Worm (Caenorhabditis elegans) whole organism, L2 larva: ENCODE measurements around the gene Y116A8C.23.

Experiments
- F13H6.1 ChIP-seq: sonication (generic microtip); optimal IDR thresholded peaks from 2 replicates; lab custom pipeline; 2016; ENCODE audit warnings: missing genetic modification characterization, missing compliant biosample characterization
- R02D3.7 ChIP-seq: fragments of 150-350 bp; optimal IDR thresholded peaks from 2 replicates; lab custom pipeline; 2014; ENCODE audit warnings: missing biosample characterization, missing genetic modification characterization
- Y55F3AM.14 ChIP-seq: fragments of 200-800 bp; sonication (Bioruptor generic); optimal IDR thresholded peaks from 2 replicates; lab custom pipeline; 2018; ENCODE audit warnings: mild to moderate bottlenecking, missing genetic modification characterization, missing compliant biosample characterization
- ZK546.5 ChIP-seq: sonication (generic microtip); optimal IDR thresholded peaks from 2 replicates; lab custom pipeline; 2017; ENCODE audit warnings: missing biosample characterization, missing genetic modification characterization
- alr-1 ChIP-seq: fragments of 150-350 bp; optimal IDR thresholded peaks from 2 replicates; lab custom pipeline; 2014; ENCODE audit warnings: missing biosample characterization, missing genetic modification characterization
- ama-1 ChIP-seq: fragments of 150-350 bp; optimal IDR thresholded peaks from 2 replicates; lab custom pipeline; 2018; ENCODE audit warnings: inconsistent platforms
- blmp-1 ChIP-seq: sonication (generic microtip); optimal IDR thresholded peaks from 2 replicates; lab custom pipeline; 2017; ENCODE audit warnings: missing genetic modification characterization, mild to moderate bottlenecking, missing compliant biosample characterization, antibody characterized with exemption, moderate library complexity; ENCODE audit not compliant: insufficient read depth
- ceh-16 ChIP-seq: fragments of 150-350 bp; optimal IDR thresholded peaks from 2 replicates; lab custom pipeline; 2014; ENCODE audit warnings: missing biosample characterization, missing genetic modification characterization
- ceh-82 ChIP-seq: fragments of 150-350 bp; optimal IDR thresholded peaks from 2 replicates; lab custom pipeline; 2014; ENCODE audit warnings: missing biosample characterization, missing genetic modification characterization
- crh-2 ChIP-seq: sonication (generic microtip); optimal IDR thresholded peaks from 2 replicates; lab custom pipeline; 2017; ENCODE audit warnings: missing biosample characterization, missing genetic modification characterization
- dmd-4 ChIP-seq: sonication (generic microtip); optimal IDR thresholded peaks from 2 replicates; lab custom pipeline; 2017; ENCODE audit warnings: missing biosample characterization, missing genetic modification characterization
- elt-1 ChIP-seq: fragments of 150-350 bp; optimal IDR thresholded peaks from 2 replicates; lab custom pipeline; 2014; ENCODE audit warnings: missing biosample characterization, missing genetic modification characterization
- elt-3 ChIP-seq: sonication (generic microtip); optimal IDR thresholded peaks from 2 replicates; lab custom pipeline; 2017; ENCODE audit warnings: missing biosample characterization, missing genetic modification characterization
- fos-1 ChIP-seq: fragments of 150-350 bp; optimal IDR thresholded peaks from 2 replicates; lab custom pipeline; 2014; ENCODE audit warnings: missing biosample characterization, missing genetic modification characterization
- lin-11 ChIP-seq: fragments of 150-350 bp; sonication (generic microtip); optimal IDR thresholded peaks from 2 replicates; lab custom pipeline; 2014; ENCODE audit warnings: missing biosample characterization, missing genetic modification characterization, inconsistent platforms, mixed read lengths
- lin-39 ChIP-seq: fragments of 150-350 bp; optimal IDR thresholded peaks from 2 replicates; lab custom pipeline; 2014; ENCODE audit warnings: missing biosample characterization, missing genetic modification reagents, missing genetic modification characterization
- lsy-2 ChIP-seq, 2 experiments: fragments of 150-350 bp in 1 of 2; sonication (generic microtip) in 1 of 2; optimal IDR thresholded peaks; 2 replicates each; lab custom pipeline; 2014 to 2017; ENCODE audit warnings: missing biosample characterization in 2 of 2, missing genetic modification characterization in 2 of 2
- mab-5 ChIP-seq: fragments of 150-350 bp; optimal IDR thresholded peaks from 2 replicates; lab custom pipeline; 2014; ENCODE audit warnings: missing biosample characterization, missing genetic modification characterization
- mbf-1 ChIP-seq: sonication (generic microtip); optimal IDR thresholded peaks from 2 replicates; lab custom pipeline; 2017; ENCODE audit warnings: missing biosample characterization, missing genetic modification characterization
- mdl-1 ChIP-seq, 2 experiments: fragments of 150-350 bp in 1 of 2; sonication (generic microtip) in 1 of 2; optimal IDR thresholded peaks; 2 replicates each; lab custom pipeline; 2017; ENCODE audit warnings: missing biosample characterization in 2 of 2, missing genetic modification characterization in 2 of 2
- nhr-10 ChIP-seq: sonication (generic microtip); optimal IDR thresholded peaks from 2 replicates; lab custom pipeline; 2017; ENCODE audit warnings: missing biosample characterization, missing genetic modification characterization
- nhr-129 ChIP-seq: fragments of 150-350 bp; optimal IDR thresholded peaks from 2 replicates; lab custom pipeline; 2014; ENCODE audit warnings: missing biosample characterization, missing genetic modification characterization
- nhr-21 ChIP-seq: fragments of 150-350 bp; optimal IDR thresholded peaks from 2 replicates; lab custom pipeline; 2014; ENCODE audit warnings: missing biosample characterization, missing genetic modification characterization
- nhr-23 ChIP-seq: fragments of 150-350 bp; optimal IDR thresholded peaks from 2 replicates; lab custom pipeline; 2014; ENCODE audit warnings: missing biosample characterization, missing genetic modification reagents, missing genetic modification characterization
- nhr-6 ChIP-seq: fragments of 150-350 bp; optimal IDR thresholded peaks from 2 replicates; lab custom pipeline; 2014; ENCODE audit warnings: missing biosample characterization, missing genetic modification characterization
- nhr-77 ChIP-seq: fragments of 150-350 bp; optimal IDR thresholded peaks from 2 replicates; lab custom pipeline; 2014; ENCODE audit warnings: missing biosample characterization, missing genetic modification characterization
- peb-1 ChIP-seq: fragments of 150-350 bp; optimal IDR thresholded peaks from 2 replicates; lab custom pipeline; 2014; ENCODE audit warnings: missing biosample characterization, missing genetic modification characterization
- sem-4 ChIP-seq: fragments of 150-350 bp; optimal IDR thresholded peaks from 2 replicates; lab custom pipeline; 2014; ENCODE audit warnings: missing biosample characterization, missing genetic modification reagents, missing genetic modification characterization
- skn-1 ChIP-seq: sonication (generic microtip); optimal IDR thresholded peaks from 2 replicates; lab custom pipeline; 2017; ENCODE audit warnings: missing biosample characterization, missing genetic modification characterization
- sma-9 ChIP-seq, 2 experiments: fragments of 150-350 bp in 1 of 2; sonication (generic microtip) in 1 of 2; optimal IDR thresholded peaks; 2 replicates each; lab custom pipeline; 2014 to 2016; ENCODE audit warnings: missing genetic modification characterization in 2 of 2, mild to moderate bottlenecking in 1 of 2, missing biosample characterization in 1 of 2, missing compliant biosample characterization in 1 of 2, missing genetic modification reagents in 1 of 2, moderate library complexity in 1 of 2
- unc-39 ChIP-seq: fragments of 150-350 bp; optimal IDR thresholded peaks from 2 replicates; lab custom pipeline; 2014; ENCODE audit warnings: missing biosample characterization, missing genetic modification characterization
- unc-55 ChIP-seq: fragments of 150-350 bp; sonication (generic microtip); optimal IDR thresholded peaks from 3 replicates; lab custom pipeline; 2014; ENCODE audit warnings: missing biosample characterization, missing genetic modification reagents, missing genetic modification characterization
- zag-1 ChIP-seq: fragments of 150-350 bp; optimal IDR thresholded peaks from 2 replicates; lab custom pipeline; 2014; ENCODE audit warnings: missing biosample characterization, missing genetic modification characterization
- ztf-1 ChIP-seq: fragments of 200-800 bp; sonication (Bioruptor generic); conservative IDR thresholded peaks from 2 replicates; pipeline ENCODE4 v1.3.6; 2022; ENCODE audit warnings: missing genetic modification characterization, missing compliant biosample characterization
- ztf-11 ChIP-seq: sonication (generic microtip); optimal IDR thresholded peaks from 2 replicates; lab custom pipeline; 2017; ENCODE audit warnings: missing biosample characterization, missing genetic modification characterization

The Y116A8C.23 gene

ce11 chrIV:17087384-17088099 is 34.2 kb downstream of the Y116A8C.23 start, which contains the start of the genes snx-13 and snr-1 (continued):
- TF ChIP-seq lin-39: no peak
- TF ChIP-seq blmp-1 (tag; lab: Kevin White, UChicago): peak; percentile 3
- TF ChIP-seq ztf-1 (GFP tag; lab: Robert Waterston, UW): no peak
- TF ChIP-seq, all 48 proteins: peak for 21

ce11 chrIV:17088849-17089248 is 35.5 kb downstream of the Y116A8C.23 start, which contains the start of gene Y116A8C.43:
TSS of gene Y116A8C.43 (plus strand) at chrIV:17088851.
- no peak for TF ChIP-seq elt-1 (tag; lab: Kevin White, UChicago)
- TF ChIP-seq ama-1 (lab: Kevin White, UChicago): peak; percentile 52

ce11 chrIV:17093701-17094100 is 40.3 kb downstream of the Y116A8C.23 start, which contains the start of gene Y116A8C.29:
TSS of gene Y116A8C.29 (plus strand) at chrIV:17094028.
- no peak for TF ChIP-seq lin-11 (tag; lab: Kevin White, UChicago)
- peak; percentile 14 for TF ChIP-seq fos-1 (tag; lab: Kevin White, UChicago)

ce11 chrIV:17096168-17096567 is 42.8 kb downstream of the Y116A8C.23 start, which contains the start of gene Y116A8C.27:
TSS of gene Y116A8C.27 (minus strand) at chrIV:17096268.
- TF ChIP-seq nhr-21 (tag; lab: Kevin White, UChicago): no peak
- no peak for TF ChIP-seq alr-1
- TF ChIP-seq lin-39: no peak
- TF ChIP-seq ZK546.5: no peak
- TF ChIP-seq nhr-6 (tag; lab: Kevin White, UChicago): no peak
- no peak for TF ChIP-seq Y55F3AM.14
- no peak for TF ChIP-seq unc-39 (tag; lab: Kevin White, UChicago)
- TF ChIP-seq nhr-23 (tag; lab: Kevin White, UChicago): no peak
- TF ChIP-seq unc-55 (GFP tag; lab: Kevin White, UChicago): no peak
- no peak for TF ChIP-seq mdl-1 (tag; optimal IDR thresholded peaks at IDR 0.05; lab: Kevin White, UChicago)
- TF ChIP-seq peb-1 (tag; lab: Kevin White, UChicago): no peak
- TF ChIP-seq F13H6.1 (tag; lab: Kevin White, UChicago): no peak
- no peak for TF ChIP-seq R02D3.7 (tag; lab: Kevin White, UChicago)
- no peak for TF ChIP-seq sem-4 (tag; lab: Kevin White, UChicago)
- no peak for TF ChIP-seq zag-1 (tag; lab: Kevin White, UChicago)
- no peak for TF ChIP-seq skn-1
- no peak for TF ChIP-seq nhr-10 (tag; lab: Kevin White, UChicago)

- TF ChIP-seq ztf-11 (tag; lab: Kevin White, UChicago): no peak
- no peak for TF ChIP-seq nhr-10 (tag; lab: Kevin White, UChicago)
- TF ChIP-seq, all 48 proteins: peak for 0
These were observed 45.8 kb downstream of the Y116A8C.23 start for ce11 chrIV:17099113-17099512.

- no peak for TF ChIP-seq nhr-77 (tag; lab: Kevin White, UChicago)
- TF ChIP-seq dmd-4: no peak
- no peak for TF ChIP-seq skn-1
- no peak for TF ChIP-seq blmp-1 (tag; lab: Kevin White, UChicago)
- no peak for TF ChIP-seq F13H6.1 (tag; lab: Kevin White, UChicago)
- TF ChIP-seq R02D3.7 (tag; lab: Kevin White, UChicago): no peak
- TF ChIP-seq crh-2 (tag; lab: Kevin White, UChicago): no peak
- TF ChIP-seq lin-39: no peak
- no peak for TF ChIP-seq ceh-16 (tag; lab: Kevin White, UChicago)
These were observed 46.8 kb downstream of the Y116A8C.23 start, which contains the start of gene bca-2 for ce11 chrIV:17100148-17100547. TSS of gene bca-2 (minus strand) at chrIV:17100248.

ce11 chrIV:17100628-17101338 is 47.4 kb downstream of the Y116A8C.23 start:
- TF ChIP-seq fos-1 (tag; lab: Kevin White, UChicago) (no peak), lsy-2 (tag; optimal IDR thresholded peaks at IDR 0.05; lab: Kevin White, UChicago) (peak in 1 of 2 experiments; percentile 6), sma-9 (GFP tag; optimal IDR thresholded peaks at IDR 0.05; lab: Kevin White, UChicago) (no peak), sma-9 (tag; optimal IDR thresholded peaks at IDR 0.05; lab: Kevin White, UChicago) (no peak), nhr-129 (tag; lab: Kevin White, UChicago) (peak; percentile 44), mbf-1 (tag; lab: Kevin White, UChicago) (no peak), blmp-1 (tag; lab: Kevin White, UChicago) (no peak), ztf-1 (GFP tag; lab: Robert Waterston, UW) (no peak), elt-3 (tag; lab: Kevin White, UChicago) (no peak), mab-5 (tag; lab: Kevin White, UChicago) (no peak), ceh-82 (no peak), sem-4 (tag; lab: Kevin White, UChicago) (no peak)
